Worm (Caenorhabditis elegans): ENCODE results near the gene F01D5.3.

- TF ChIP-seq sdc-2 (tag; optimal IDR thresholded peaks at IDR 0.05) (no peak), nhr-11 (tag; optimal IDR thresholded peaks at IDR 0.05) (no peak), C38D4.7 (GFP tag; optimal IDR thresholded peaks at IDR 0.05) (peak; percentile 11), Y22D7AL.16 (tag; optimal IDR thresholded peaks at IDR 0.05) (no peak), nfya-1 (tag; optimal IDR thresholded peaks at IDR 0.05) (no peak), fkh-10 (GFP tag; optimal IDR thresholded peaks at IDR 0.05) (no peak), pat-9 (tag; optimal IDR thresholded peaks at IDR 0.05) (no peak), ceh-24 (tag; optimal IDR thresholded peaks at IDR 0.05) (no peak), ceh-6 (GFP tag; optimal IDR thresholded peaks at IDR 0.05) (no peak), elt-4 (tag; optimal IDR thresholded peaks at IDR 0.05) (no peak), sox-4 (tag; optimal IDR thresholded peaks at IDR 0.05) (no peak)
Measured at ce11 chrII:14036724-14037483, 37.0 kb upstream of the F01D5.3 start.

All from whole organism, late embryonic.